Fruit fly (Drosophila melanogaster) whole organism, adult: Measurements from ENCODE around the gene stac.
A peak's percentile ranks its signal among the peaks of the same experiment; 100 is the strongest.

Source experiments
- CG11617 ChIP-seq: fragments of 200-800 bp; sonication (Bioruptor generic); optimal IDR thresholded peaks from 2 replicates; lab custom pipeline; 2017; ENCODE audit warnings: mild to moderate bottlenecking, missing biosample characterization, missing genetic modification reagents, missing genetic modification characterization
- CG14711 ChIP-seq: fragments of 200-800 bp; sonication (Bioruptor generic); optimal IDR thresholded peaks from 2 replicates; lab custom pipeline; 2018; ENCODE audit warnings: missing biosample characterization, mild to moderate bottlenecking, missing genetic modification characterization, moderate library complexity
- CG33017 ChIP-seq: fragments of 200-800 bp; sonication (Bioruptor generic); optimal IDR thresholded peaks from 2 replicates; lab custom pipeline; 2018; ENCODE audit warnings: missing biosample characterization, mild to moderate bottlenecking, missing genetic modification characterization, moderate library complexity
- CG7101 ChIP-seq: fragments of 200-800 bp; sonication (Bioruptor generic); optimal IDR thresholded peaks from 2 replicates; lab custom pipeline; 2018; ENCODE audit warnings: missing biosample characterization, mild to moderate bottlenecking, missing genetic modification characterization, moderate library complexity
- Crg-1 ChIP-seq: fragments of 200-800 bp; sonication (Bioruptor generic); optimal IDR thresholded peaks from 2 replicates; lab custom pipeline; 2016; ENCODE audit warnings: missing biosample characterization, missing genetic modification characterization
- Hr96 ChIP-seq: fragments of 200-800 bp; sonication (Bioruptor generic); optimal IDR thresholded peaks from 2 replicates; lab custom pipeline; 2016; ENCODE audit warnings: missing biosample characterization, missing genetic modification characterization
- cnc ChIP-seq, 2 experiments: fragments of >200 bp; optimal IDR thresholded peaks; 2 replicates each; lab custom pipeline; 2017
- kay ChIP-seq: fragments of 200-800 bp; sonication (Bioruptor generic); peaks from one replicate; lab custom pipeline; 2016; ENCODE audit warnings: missing biosample characterization, missing genetic modification characterization, borderline replicate concordance

DNA sequence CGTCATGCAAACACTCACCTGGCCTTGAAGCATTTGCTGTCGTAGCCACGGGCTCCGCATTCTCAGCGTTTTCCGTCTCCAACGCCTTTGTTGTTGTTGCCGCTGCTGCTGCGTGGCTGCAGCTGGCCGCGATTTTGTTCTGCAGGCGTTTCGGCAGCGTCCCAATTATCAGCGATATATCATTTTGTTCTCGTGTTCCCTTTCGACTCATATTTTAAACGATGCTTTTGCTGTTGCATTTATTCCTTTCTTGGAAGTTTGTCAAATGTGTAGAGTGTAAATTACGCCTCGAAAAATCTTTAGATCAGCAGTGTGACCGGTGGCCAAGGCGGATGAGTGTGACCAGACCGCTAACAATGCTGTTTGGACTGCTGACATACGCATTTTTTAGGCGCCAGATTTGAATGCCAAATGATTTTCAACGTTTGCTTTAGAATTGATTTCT lies 22.9 kb upstream of the stac start, which contains the start of gene Smg6:
- TF ChIP-seq CG7101 (tag; lab: Kevin White, UChicago) (no peak), Hr96 (GFP tag; lab: Kevin White, UChicago) (no peak), Crg-1 (no peak), CG14711 (tag; lab: Kevin White, UChicago) (no peak), CG11617 (GFP tag; lab: Kevin White, UChicago) (peak; percentile 31), kay (no peak), CG33017 (tag; lab: Kevin White, UChicago) (no peak), cnc (optimal IDR thresholded peaks at IDR 0.05; lab: Kevin White, UChicago) (no peak)
